Worm (Caenorhabditis elegans) whole organism, young adult: ENCODE measurements around the gene egl-1.

Experiments
- B0336.3 ChIP-seq: fragments of 200-800 bp; sonication (Bioruptor generic); IDR thresholded peaks from 2 replicates; pipeline ENCODE4 v1.3.6; 2022; ENCODE audit warnings: missing genetic modification characterization, missing compliant biosample characterization
- C06A6.2 ChIP-seq: fragments of 200-800 bp; sonication (Bioruptor generic); conservative IDR thresholded peaks from 2 replicates; pipeline ENCODE4 v1.3.6; 2022; ENCODE audit warnings: missing genetic modification characterization, missing compliant biosample characterization
- C17E4.6 ChIP-seq: fragments of 200-800 bp; sonication (Bioruptor generic); IDR thresholded peaks from 2 replicates; pipeline ENCODE4 v1.3.6; 2022; ENCODE audit warnings: missing genetic modification reagents, missing genetic modification characterization, missing compliant biosample characterization
- F10E7.11 ChIP-seq: sonication (generic microtip); optimal IDR thresholded peaks from 2 replicates; lab custom pipeline; 2017; ENCODE audit warnings: mild to moderate bottlenecking, missing genetic modification characterization, moderate library complexity, missing compliant biosample characterization
- F23B12.7 ChIP-seq: sonication (generic microtip); optimal IDR thresholded peaks from 2 replicates; lab custom pipeline; 2017; ENCODE audit warnings: missing genetic modification characterization, mild to moderate bottlenecking, missing compliant biosample characterization, antibody characterized with exemption, moderate library complexity; ENCODE audit not compliant: insufficient read depth
- F33H1.4 ChIP-seq: fragments of 200-800 bp; sonication (Bioruptor generic); IDR thresholded peaks from 2 replicates; pipeline ENCODE4 v1.3.6; 2022; ENCODE audit warnings: missing genetic modification reagents, missing genetic modification characterization, missing compliant biosample characterization
- K12H6.12 ChIP-seq: fragments of 200-800 bp; sonication (Bioruptor generic); optimal IDR thresholded peaks from 2 replicates; lab custom pipeline; 2018; ENCODE audit warnings: mild to moderate bottlenecking, missing genetic modification characterization, missing compliant biosample characterization
- Y53G8AR.9 ChIP-seq: fragments of 200-800 bp; sonication (Bioruptor generic); conservative IDR thresholded peaks from 2 replicates; pipeline ENCODE4 v1.3.6; 2022; ENCODE audit warnings: missing genetic modification reagents, missing genetic modification characterization, missing compliant biosample characterization
- Y67H2A.10 ChIP-seq: fragments of 200-800 bp; sonication (Bioruptor generic); conservative IDR thresholded peaks from 2 replicates; pipeline ENCODE4 v1.3.6; 2022; ENCODE audit warnings: missing genetic modification reagents, missing genetic modification characterization, missing compliant biosample characterization
- Y79H2A.3 ChIP-seq: fragments of 200-800 bp; sonication (Bioruptor generic); conservative IDR thresholded peaks from 2 replicates; pipeline ENCODE4 v1.3.6; 2022; ENCODE audit warnings: missing genetic modification reagents, missing genetic modification characterization, missing compliant biosample characterization
- aptf-2 ChIP-seq: fragments of 200-800 bp; sonication (Bioruptor generic); conservative IDR thresholded peaks from 2 replicates; pipeline ENCODE4 v1.3.6; 2022; ENCODE audit warnings: missing genetic modification reagents, missing genetic modification characterization, missing compliant biosample characterization
- aptf-3 ChIP-seq: fragments of 200-800 bp; sonication (Bioruptor generic); IDR thresholded peaks from 2 replicates; pipeline ENCODE4 v1.3.6; 2022; ENCODE audit warnings: missing genetic modification characterization, missing compliant biosample characterization
- atf-7 ChIP-seq: sonication (generic microtip); optimal IDR thresholded peaks from 2 replicates; lab custom pipeline; 2017; ENCODE audit warnings: mild to moderate bottlenecking, missing genetic modification characterization, missing compliant biosample characterization
- athp-1 ChIP-seq: sonication (generic microtip); optimal IDR thresholded peaks from 2 replicates; lab custom pipeline; 2017; ENCODE audit warnings: mild to moderate bottlenecking, missing genetic modification characterization, missing compliant biosample characterization
- attf-6 ChIP-seq: fragments of 200-800 bp; sonication (Bioruptor generic); IDR thresholded peaks from 2 replicates; pipeline ENCODE4 v1.3.6; 2022; ENCODE audit warnings: missing genetic modification reagents, missing genetic modification characterization, missing compliant biosample characterization
- ccch-3 ChIP-seq: fragments of 200-800 bp; sonication (Bioruptor generic); optimal IDR thresholded peaks from 2 replicates; lab custom pipeline; 2018; ENCODE audit warnings: mild to moderate bottlenecking, missing genetic modification characterization, missing compliant biosample characterization
- cebp-1 ChIP-seq, 2 experiments: fragments of 200-800 bp in 1 of 2; sonication (Bioruptor generic) in 1 of 2; sonication (generic microtip) in 1 of 2; IDR thresholded peaks in 1 of 2; optimal IDR thresholded peaks in 1 of 2; 2 replicates each; pipeline versions ENCODE4 v1.3.6 to Lab custom; 2017 to 2022; ENCODE audit warnings: missing compliant biosample characterization in 2 of 2, missing genetic modification characterization in 2 of 2, mild to moderate bottlenecking in 1 of 2, missing genetic modification reagents in 1 of 2, moderate library complexity in 1 of 2
- ceh-91 ChIP-seq: fragments of 200-800 bp; sonication (Bioruptor generic); IDR thresholded peaks from 2 replicates; pipeline ENCODE4 v1.3.6; 2022; ENCODE audit warnings: missing genetic modification reagents, missing genetic modification characterization, missing compliant biosample characterization
- chd-7 ChIP-seq: sonication (generic microtip); optimal IDR thresholded peaks from 2 replicates; lab custom pipeline; 2016; ENCODE audit warnings: mild to moderate bottlenecking, missing genetic modification characterization, moderate library complexity, missing compliant biosample characterization
- die-1 ChIP-seq: sonication (generic microtip); optimal IDR thresholded peaks from 2 replicates; lab custom pipeline; 2016; ENCODE audit warnings: missing genotype, mild to moderate bottlenecking, missing genetic modification characterization, missing compliant biosample characterization
- efl-1 ChIP-seq: fragments of 150-350 bp; optimal IDR thresholded peaks from 2 replicates; lab custom pipeline; 2014; ENCODE audit warnings: missing biosample characterization, missing genetic modification reagents, missing genetic modification characterization
- egl-18 ChIP-seq: fragments of 200-800 bp; sonication (Bioruptor generic); IDR thresholded peaks from 2 replicates; pipeline ENCODE4 v1.3.6; 2022; ENCODE audit warnings: missing genetic modification reagents, missing genetic modification characterization, missing compliant biosample characterization
- egrh-3 ChIP-seq: fragments of 200-800 bp; sonication (Bioruptor generic); IDR thresholded peaks from 2 replicates; pipeline ENCODE4 v1.3.6; 2022; ENCODE audit warnings: missing genetic modification reagents, missing genetic modification characterization, missing compliant biosample characterization
- ekl-4 ChIP-seq: fragments of 200-800 bp; sonication (Bioruptor generic); IDR thresholded peaks from 2 replicates; pipeline ENCODE4 v1.3.6; 2022; ENCODE audit warnings: missing genetic modification reagents, missing genetic modification characterization, missing compliant biosample characterization
- fkh-3 ChIP-seq: sonication (generic microtip); optimal IDR thresholded peaks from 2 replicates; lab custom pipeline; 2016; ENCODE audit warnings: mild to moderate bottlenecking, missing genetic modification characterization, missing compliant biosample characterization
- hlh-12 ChIP-seq: sonication (generic microtip); optimal IDR thresholded peaks from 2 replicates; lab custom pipeline; 2016; ENCODE audit warnings: missing genetic modification characterization, missing compliant biosample characterization
- hmg-1.2 ChIP-seq: fragments of 200-800 bp; sonication (Bioruptor generic); IDR thresholded peaks from 2 replicates; pipeline ENCODE4 v1.3.6; 2022; ENCODE audit warnings: missing genetic modification reagents, missing genetic modification characterization, missing compliant biosample characterization
- hmg-20 ChIP-seq: fragments of 200-800 bp; sonication (Bioruptor generic); IDR thresholded peaks from 2 replicates; pipeline ENCODE4 v1.3.6; 2022; ENCODE audit warnings: missing genetic modification reagents, missing genetic modification characterization, missing compliant biosample characterization
- let-607 ChIP-seq, 2 experiments: fragments of 200-800 bp in 1 of 2; sonication (Bioruptor generic) in 1 of 2; sonication (generic microtip) in 1 of 2; optimal IDR thresholded peaks; 2 replicates each; lab custom pipeline; 2016 to 2018; ENCODE audit warnings: mild to moderate bottlenecking in 2 of 2, missing compliant biosample characterization in 2 of 2, missing genetic modification characterization in 2 of 2, moderate library complexity in 2 of 2, missing genotype in 1 of 2
- lir-1 ChIP-seq: fragments of 200-800 bp; sonication (Bioruptor generic); conservative IDR thresholded peaks from 2 replicates; pipeline ENCODE4 v1.3.6; 2022; ENCODE audit warnings: missing genetic modification reagents, missing genetic modification characterization, missing compliant biosample characterization
- madf-10 ChIP-seq: sonication (generic microtip); optimal IDR thresholded peaks from 2 replicates; lab custom pipeline; 2016; ENCODE audit warnings: mild to moderate bottlenecking, missing genetic modification characterization, missing compliant biosample characterization
- madf-6 ChIP-seq: fragments of 200-800 bp; sonication (Bioruptor generic); IDR thresholded peaks from 2 replicates; pipeline ENCODE4 v1.3.6; 2022; ENCODE audit warnings: missing genetic modification reagents, missing genetic modification characterization, missing compliant biosample characterization
- mel-28 ChIP-seq: sonication (generic microtip); optimal IDR thresholded peaks from 2 replicates; lab custom pipeline; 2016; ENCODE audit warnings: borderline replicate concordance, mild to moderate bottlenecking, missing genetic modification characterization, missing compliant biosample characterization
- nfya-1 ChIP-seq: sonication (generic microtip); optimal IDR thresholded peaks from 2 replicates; lab custom pipeline; 2017; ENCODE audit warnings: antibody characterized with exemption, missing compliant biosample characterization, missing genetic modification characterization, borderline replicate concordance; ENCODE audit not compliant: insufficient read depth
- nfyb-1 ChIP-seq: fragments of 200-800 bp; sonication (Bioruptor generic); IDR thresholded peaks from 2 replicates; pipeline ENCODE4 v1.3.6; 2022; ENCODE audit warnings: missing genetic modification reagents, missing genetic modification characterization, missing compliant biosample characterization
- nhr-179 ChIP-seq: sonication (generic microtip); optimal IDR thresholded peaks from 2 replicates; lab custom pipeline; 2016; ENCODE audit warnings: mild to moderate bottlenecking, missing genetic modification characterization, missing compliant biosample characterization
- nhr-27 ChIP-seq: fragments of 200-800 bp; sonication (Bioruptor generic); optimal IDR thresholded peaks from 2 replicates; lab custom pipeline; 2018; ENCODE audit warnings: mild to moderate bottlenecking, missing genetic modification characterization, moderate library complexity, missing compliant biosample characterization
- rec-8 ChIP-seq, 2 experiments: sonication (generic microtip); optimal IDR thresholded peaks; 2 replicates each; lab custom pipeline; 2016; ENCODE audit warnings: mild to moderate bottlenecking in 2 of 2, missing genetic modification characterization in 2 of 2, missing genetic modification reagents in 2 of 2, missing genotype in 2 of 2, missing biosample characterization in 1 of 2, missing compliant biosample characterization in 1 of 2, moderate library complexity in 1 of 2
- sea-2 ChIP-seq: fragments of 200-800 bp; sonication (Bioruptor generic); IDR thresholded peaks from 2 replicates; pipeline ENCODE4 v1.3.6; 2022; ENCODE audit warnings: missing genetic modification characterization, missing compliant biosample characterization
- snpc-1.1 ChIP-seq: sonication (generic microtip); optimal IDR thresholded peaks from 2 replicates; lab custom pipeline; 2017; ENCODE audit warnings: missing genetic modification characterization, mild to moderate bottlenecking, missing compliant biosample characterization, antibody characterized with exemption, moderate library complexity, missing genotype, missing genetic modification reagents; ENCODE audit not compliant: insufficient read depth
- somi-1 ChIP-seq: fragments of 200-800 bp; sonication (Bioruptor generic); optimal IDR thresholded peaks from 2 replicates; lab custom pipeline; 2018; ENCODE audit warnings: mild to moderate bottlenecking, missing genetic modification characterization, missing compliant biosample characterization
- tbp1 ChIP-seq: fragments of 200-800 bp; sonication (Bioruptor generic); optimal IDR thresholded peaks from 2 replicates; lab custom pipeline; 2018; ENCODE audit warnings: mild to moderate bottlenecking, missing genetic modification characterization, missing compliant biosample characterization
- tlf-1 ChIP-seq: fragments of 200-800 bp; sonication (Bioruptor generic); optimal IDR thresholded peaks from 2 replicates; lab custom pipeline; 2018; ENCODE audit warnings: mild to moderate bottlenecking, missing genetic modification characterization, missing compliant biosample characterization
- unc-62 ChIP-seq: fragments of 150-350 bp; optimal IDR thresholded peaks from 2 replicates; lab custom pipeline; 2014; ENCODE audit warnings: missing biosample characterization, missing genetic modification reagents, missing genetic modification characterization
- zfh-2 ChIP-seq: fragments of 200-800 bp; sonication (Bioruptor generic); conservative IDR thresholded peaks from 2 replicates; pipeline ENCODE4 v1.3.6; 2022; ENCODE audit warnings: missing genetic modification reagents, missing genetic modification characterization, missing compliant biosample characterization
- ztf-18 ChIP-seq: sonication (generic microtip); optimal IDR thresholded peaks from 2 replicates; lab custom pipeline; 2016; ENCODE audit warnings: missing genotype, mild to moderate bottlenecking, missing genetic modification characterization, missing compliant biosample characterization
- ztf-26 ChIP-seq: sonication (generic microtip); optimal IDR thresholded peaks from 2 replicates; lab custom pipeline; 2017; ENCODE audit warnings: missing genetic modification characterization, missing compliant biosample characterization

egl-1 gene

ce11 chrV:14457070-14457469, 24.9 kb upstream of the egl-1 start, which contains the start of gene coh-3 (continued):
- TF ChIP-seq rec-8 (tag; optimal IDR thresholded peaks at IDR 0.05; lab: Kevin White, UChicago) (no peak), hlh-12 (tag; lab: Kevin White, UChicago) (no peak), aptf-3 (GFP tag; lab: Robert Waterston, UW) (no peak), cebp-1 (GFP tag; IDR thresholded peaks at IDR 0.05; lab: Robert Waterston, UW) (no peak), cebp-1 (tag; optimal IDR thresholded peaks at IDR 0.05; lab: Kevin White, UChicago) (no peak), snpc-1.1 (tag; lab: Kevin White, UChicago) (peak; percentile 87), egl-18 (GFP tag; lab: Robert Waterston, UW) (no peak), nfyb-1 (no peak), fkh-3 (no peak), ekl-4 (peak; percentile 88), athp-1 (tag; lab: Kevin White, UChicago) (peak; percentile 25), hmg-20 (GFP tag; lab: Robert Waterston, UW) (no peak), ceh-91 (peak; percentile 96), tbp1 (GFP tag; lab: Kevin White, UChicago) (peak; percentile 69), F10E7.11 (tag; lab: Kevin White, UChicago) (no peak), B0336.3 (GFP tag; lab: Robert Waterston, UW) (peak; percentile 53; the same call in 1 of the 2 replicates), madf-10 (no peak), mel-28 (tag; lab: Kevin White, UChicago) (no peak), ccch-3 (no peak), K12H6.12 (no peak), lir-1 (GFP tag; lab: Robert Waterston, UW) (peak; percentile 53; the same call in 1 of the 2 replicates), aptf-2 (GFP tag; lab: Robert Waterston, UW) (peak; percentile 65; the same call in 1 of the 2 replicates), ztf-26 (tag; lab: Kevin White, UChicago) (no peak), egrh-3 (GFP tag; lab: Robert Waterston, UW) (no peak), tlf-1 (GFP tag; lab: Kevin White, UChicago) (peak; percentile 88), nhr-179 (tag; lab: Kevin White, UChicago) (no peak), Y79H2A.3 (no peak), ztf-18 (tag; lab: Kevin White, UChicago) (no peak), zfh-2 (GFP tag; lab: Robert Waterston, UW) (no peak)

- TF ChIP-seq egrh-3 (GFP tag; lab: Robert Waterston, UW) (no peak), nhr-27 (tag; lab: Kevin White, UChicago) (no peak), efl-1 (GFP tag; lab: Kevin White, UChicago) (peak; percentile 21), ccch-3 (no peak), nfya-1 (tag; lab: Kevin White, UChicago) (no peak), hmg-1.2 (GFP tag; lab: Robert Waterston, UW) (no peak), atf-7 (no peak), Y67H2A.10 (GFP tag; lab: Robert Waterston, UW) (no peak), chd-7 (tag; lab: Kevin White, UChicago) (no peak), nhr-179 (tag; lab: Kevin White, UChicago) (no peak), aptf-3 (GFP tag; lab: Robert Waterston, UW) (no peak), mel-28 (tag; lab: Kevin White, UChicago) (no peak), egl-18 (GFP tag; lab: Robert Waterston, UW) (no peak), C06A6.2 (GFP tag; lab: Robert Waterston, UW) (no peak), F33H1.4 (no peak), let-607 (tag; optimal IDR thresholded peaks at IDR 0.05; lab: Kevin White, UChicago) (no peak), die-1 (tag; lab: Kevin White, UChicago) (no peak), sea-2 (no peak), F23B12.7 (tag; lab: Kevin White, UChicago) (no peak), madf-6 (GFP tag; lab: Robert Waterston, UW) (0 out of 2 replicates have a peak, but pooled peaks have one; percentile 32), somi-1 (GFP tag; lab: Kevin White, UChicago) (no peak), C17E4.6 (no peak), attf-6 (no peak), Y53G8AR.9 (GFP tag; lab: Robert Waterston, UW) (no peak), B0336.3 (GFP tag; lab: Robert Waterston, UW) (no peak), unc-62 (GFP tag; lab: Kevin White, UChicago) (no peak)
Observed at ce11 chrV:14456626-14457025, 24.5 kb upstream of the egl-1 start, which contains the start of gene bmk-1. Gene bmk-1, minus strand, starts transcription at chrV:14456984.
